Fruit fly (Drosophila melanogaster): ENCODE measurements around the gene Smg6.
A peak's percentile ranks its signal among the peaks of the same experiment; 100 is the strongest.

Gene Smg6

dm6 chr3R:25004763-25005162, 28.5 kb downstream of the Smg6 start (continued):
- peak; percentile 20; the same call in 1 of the 3 replicates for TF ChIP-seq CG2199 (GFP tag; IDR thresholded peaks at IDR 0.05)
- peak; percentile 62; the same call in 1 of the 2 replicates for TF ChIP-seq seq (GFP tag; IDR thresholded peaks at IDR 0.05)
- no peak for TF ChIP-seq hkb (optimal IDR thresholded peaks at IDR 0.05)
- TF ChIP-seq hkb (GFP tag; IDR thresholded peaks at IDR 0.05) = peak; percentile 10; the same call in 1 of the 2 replicates
- no peak for TF ChIP-seq kay (GFP tag; optimal IDR thresholded peaks at IDR 0.05)
- peak; percentile 45 for TF ChIP-seq repo (GFP tag; optimal IDR thresholded peaks at IDR 0.05)
- peak; percentile 49 to 70 for TF ChIP-seq dpn (GFP tag; optimal IDR thresholded peaks at IDR 0.05)
- TF ChIP-seq corto (GFP tag; optimal IDR thresholded peaks at IDR 0.05) = no peak
- peak; percentile 1 for TF ChIP-seq CG7987 (GFP tag; optimal IDR thresholded peaks at IDR 0.05)
- TF ChIP-seq CG14710 (tag; optimal IDR thresholded peaks at IDR 0.05) = peak; percentile 21
- peak; percentile 44 for TF ChIP-seq CG12942 (GFP tag; optimal IDR thresholded peaks at IDR 0.05)
- no peak for TF ChIP-seq otp (GFP tag; IDR thresholded peaks at IDR 0.05)
- no peak for TF ChIP-seq CG11696 (GFP tag; IDR thresholded peaks at IDR 0.05)
- peak; percentile 55 for TF ChIP-seq Abd-B (GFP tag; optimal IDR thresholded peaks at IDR 0.05)
- TF ChIP-seq pros (GFP tag; optimal IDR thresholded peaks at IDR 0.05) = no peak
- no peak for TF ChIP-seq NC2α (GFP tag; optimal IDR thresholded peaks at IDR 0.05)
- peak; percentile 40; the same call in 1 of the 2 replicates for TF ChIP-seq CG4404 (GFP tag; IDR thresholded peaks at IDR 0.05)
- 0 out of 2 replicates have a peak, but pooled peaks have one; percentile 18 for TF ChIP-seq CG10321 (GFP tag; IDR thresholded peaks at IDR 0.05)
- peak; percentile 30 for TF ChIP-seq CG1647 (GFP tag; optimal IDR thresholded peaks at IDR 0.05)
- TF ChIP-seq Aef1 (GFP tag; IDR thresholded peaks at IDR 0.05) = peak; percentile 63; the same call in 2 of the 3 replicates
- peak; percentile 6 for TF ChIP-seq dm (GFP tag; optimal IDR thresholded peaks at IDR 0.05)
- TF ChIP-seq CG9876 (GFP tag; optimal IDR thresholded peaks at IDR 0.05) = peak; percentile 23
- peak; percentile 50 for TF ChIP-seq tio (GFP tag; optimal IDR thresholded peaks at IDR 0.05)
- TF ChIP-seq CG1233 (GFP tag; optimal IDR thresholded peaks at IDR 0.05) = peak; percentile 25
- TF ChIP-seq az2 (GFP tag; optimal IDR thresholded peaks at IDR 0.05) = peak; percentile 61
- TF ChIP-seq Dad (GFP tag; optimal IDR thresholded peaks at IDR 0.05) = peak; percentile 50
- TF ChIP-seq CG1529 (GFP tag; optimal IDR thresholded peaks at IDR 0.05) = no peak
- TF ChIP-seq CG8924 (tag; optimal IDR thresholded peaks at IDR 0.05) = peak; percentile 35
- peak; percentile 7 for TF ChIP-seq org-1 (GFP tag; optimal IDR thresholded peaks at IDR 0.05)
- no peak for TF ChIP-seq sc (optimal IDR thresholded peaks at IDR 0.05)
- peak; percentile 18 for TF ChIP-seq sc (GFP tag; optimal IDR thresholded peaks at IDR 0.05)
- 0 out of 2 replicates have a peak, but pooled peaks have one; percentile 19 for TF ChIP-seq onecut (GFP tag; IDR thresholded peaks at IDR 0.05)
- TF ChIP-seq chif (GFP tag; optimal IDR thresholded peaks at IDR 0.05) = peak; percentile 58 to 71
- TF ChIP-seq Bdp1 (GFP tag; optimal IDR thresholded peaks at IDR 0.05) = peak; percentile 38
- no peak for TF ChIP-seq CG4617 (GFP tag; optimal IDR thresholded peaks at IDR 0.05; ENCODE audit: borderline replicate concordance)
- peak; percentile 29 for TF ChIP-seq HHEX (GFP tag; optimal IDR thresholded peaks at IDR 0.05)
- no peak for TF ChIP-seq CG2202 (tag; optimal IDR thresholded peaks at IDR 0.05)
- peak; percentile 60 for TF ChIP-seq HLH3B (GFP tag; IDR thresholded peaks at IDR 0.05)
- TF ChIP-seq Bgb (GFP tag; IDR thresholded peaks at IDR 0.05; ENCODE audit: partially characterized antibody) = no peak
- TF ChIP-seq CG12659 (GFP tag; optimal IDR thresholded peaks at IDR 0.05) = peak; percentile 26
- TF ChIP-seq Mad (GFP tag; optimal IDR thresholded peaks at IDR 0.05) = peak; percentile 53
- peak; percentile 51 for TF ChIP-seq cwo (GFP tag; optimal IDR thresholded peaks at IDR 0.05)
- TF ChIP-seq Trl (optimal IDR thresholded peaks at IDR 0.05) = no peak
- TF ChIP-seq Trl (GFP tag; optimal IDR thresholded peaks at IDR 0.05) = peak; percentile 6
- peak; percentile 50 for TF ChIP-seq Camta (GFP tag; optimal IDR thresholded peaks at IDR 0.05)
- peak; percentile 62 for TF ChIP-seq CG14667 (GFP tag; IDR thresholded peaks at IDR 0.05)
- TF ChIP-seq CG12769 (tag; optimal IDR thresholded peaks at IDR 0.05) = peak; percentile 72
- TF ChIP-seq ssp (GFP tag; IDR thresholded peaks at IDR 0.05) = 0 out of 2 replicates have a peak, but pooled peaks have one; percentile 22
- no peak for TF ChIP-seq CG17912 (GFP tag; optimal IDR thresholded peaks at IDR 0.05)
- TF ChIP-seq stc (GFP tag; IDR thresholded peaks at IDR 0.05) = peak; percentile 68
- peak; percentile 23; the same call in 1 of the 2 replicates for TF ChIP-seq CG3847 (GFP tag; IDR thresholded peaks at IDR 0.05)
- peak; percentile 32 for TF ChIP-seq CG9817 (tag; optimal IDR thresholded peaks at IDR 0.05)

Data from whole organism, embryonic.